Fruit fly (Drosophila melanogaster) whole organism, embryonic: ENCODE measurements around the gene RpS20.

Source experiments
- Ada2b ChIP-seq: fragments of 200-800 bp; sonication (Bioruptor generic); IDR thresholded peaks from 2 replicates; pipeline ENCODE4 v1.3.6; 2022; ENCODE audit warnings: missing biosample characterization, missing genetic modification characterization
- Bgb ChIP-seq: fragments of 200-800 bp; sonication (Bioruptor generic); IDR thresholded peaks from 2 replicates; pipeline ENCODE4 v1.3.6; 2022; ENCODE audit warnings: missing biosample characterization, missing genetic modification characterization; ENCODE audit not compliant: partially characterized antibody
- CG10147 ChIP-seq: fragments of 200-800 bp; sonication (Bioruptor generic); optimal IDR thresholded peaks from 2 replicates; lab custom pipeline; 2019; ENCODE audit warnings: missing biosample characterization, mild to moderate bottlenecking, missing genetic modification characterization, moderate library complexity
- CG11723 ChIP-seq: fragments of 200-800 bp; sonication (Bioruptor generic); optimal IDR thresholded peaks from 2 replicates; lab custom pipeline; 2017; ENCODE audit warnings: missing biosample characterization, mild to moderate bottlenecking, missing genetic modification characterization
- CG1233 ChIP-seq: fragments of 200-800 bp; sonication (Bioruptor generic); optimal IDR thresholded peaks from 4 replicates; lab custom pipeline; 2018; ENCODE audit warnings: missing biosample characterization, mild to moderate bottlenecking, missing genetic modification characterization
- CG15011 ChIP-seq: fragments of 200-800 bp; sonication (Bioruptor generic); optimal IDR thresholded peaks from 3 replicates; lab custom pipeline; 2018; ENCODE audit warnings: missing biosample characterization, mild to moderate bottlenecking, missing genetic modification characterization
- CG1603 ChIP-seq: fragments of 200-800 bp; sonication (Bioruptor generic); optimal IDR thresholded peaks from 2 replicates; lab custom pipeline; 2019; ENCODE audit warnings: missing biosample characterization, mild to moderate bottlenecking, missing genetic modification characterization, moderate library complexity
- CG16815 ChIP-seq: fragments of 200-800 bp; sonication (Bioruptor generic); optimal IDR thresholded peaks from 3 replicates; lab custom pipeline; 2017; ENCODE audit warnings: missing biosample characterization, mild to moderate bottlenecking, missing genetic modification characterization
- CG1832 ChIP-seq: fragments of 200-800 bp; sonication (Bioruptor generic); optimal IDR thresholded peaks from 2 replicates; lab custom pipeline; 2017; ENCODE audit warnings: missing biosample characterization, mild to moderate bottlenecking, missing genetic modification characterization, inconsistent platforms
- CG2199 ChIP-seq: fragments of 200-800 bp; sonication (Bioruptor generic); IDR thresholded peaks from 3 replicates; pipeline ENCODE4 v1.3.6; 2022; ENCODE audit warnings: missing biosample characterization, missing genetic modification characterization
- CG2202 ChIP-seq: fragments of 200-800 bp; sonication (Bioruptor generic); optimal IDR thresholded peaks from 2 replicates; lab custom pipeline; 2018; ENCODE audit warnings: missing biosample characterization, mild to moderate bottlenecking, missing genetic modification characterization
- CG2875 ChIP-seq: fragments of 200-800 bp; sonication (Bioruptor generic); optimal IDR thresholded peaks from 2 replicates; lab custom pipeline; 2017; ENCODE audit warnings: missing biosample characterization, mild to moderate bottlenecking, missing genetic modification characterization, missing genetic modification reagents
- CG34224 ChIP-seq: fragments of 200-800 bp; sonication (Bioruptor generic); IDR thresholded peaks from 3 replicates; pipeline ENCODE4 v1.3.6; 2022; ENCODE audit warnings: missing biosample characterization, missing genetic modification characterization; ENCODE audit not compliant: partially characterized antibody
- CG4424 ChIP-seq: fragments of 200-800 bp; sonication (Bioruptor generic); optimal IDR thresholded peaks from 3 replicates; lab custom pipeline; 2016; ENCODE audit warnings: missing biosample characterization, missing genetic modification characterization
- CG6254 ChIP-seq: fragments of 200-800 bp; sonication (Bioruptor generic); optimal IDR thresholded peaks from 3 replicates; lab custom pipeline; 2017; ENCODE audit warnings: mild to moderate bottlenecking, missing biosample characterization, missing genetic modification reagents, missing genetic modification characterization
- CG6654 ChIP-seq: fragments of 200-800 bp; sonication (Bioruptor generic); optimal IDR thresholded peaks from 2 replicates; lab custom pipeline; 2017; ENCODE audit warnings: missing biosample characterization, mild to moderate bottlenecking, missing genetic modification characterization
- CG7372 ChIP-seq: fragments of 200-800 bp; sonication (Bioruptor generic); IDR thresholded peaks from 2 replicates; pipeline ENCODE4 v1.3.6; 2022; ENCODE audit warnings: missing biosample characterization, missing genetic modification characterization
- CkIIα-i1 ChIP-seq: fragments of 200-800 bp; sonication (Bioruptor generic); IDR thresholded peaks from 2 replicates; pipeline ENCODE4 v1.3.6; 2022; ENCODE audit warnings: missing biosample characterization, missing genetic modification characterization
- D19B ChIP-seq: fragments of 200-800 bp; sonication (Bioruptor generic); optimal IDR thresholded peaks from 2 replicates; lab custom pipeline; 2017; ENCODE audit warnings: missing biosample characterization, mild to moderate bottlenecking, missing genetic modification characterization
- Dbx ChIP-seq: fragments of 200-800 bp; sonication (Bioruptor generic); IDR thresholded peaks from 3 replicates; pipeline ENCODE4 v1.3.6; 2022; ENCODE audit warnings: missing biosample characterization, missing genetic modification characterization
- Dip2 ChIP-seq: fragments of 200-800 bp; sonication (Bioruptor generic); IDR thresholded peaks from 2 replicates; pipeline ENCODE4 v1.3.6; 2022; ENCODE audit warnings: missing biosample characterization, missing genetic modification characterization
- E2f1 ChIP-seq: fragments of 200-800 bp; sonication (Bioruptor generic); IDR thresholded peaks from 2 replicates; pipeline ENCODE4 v1.3.6; 2022; ENCODE audit warnings: missing biosample characterization, missing genetic modification characterization
- Eip74EF ChIP-seq, 2 experiments: fragments of 200-800 bp in 1 of 2; fragments of >200 bp in 1 of 2; sonication (Bioruptor generic) in 1 of 2; optimal IDR thresholded peaks; 2 replicates each; lab custom pipeline; 2017 to 2019; ENCODE audit warnings: missing biosample characterization in 2 of 2, missing genetic modification characterization in 2 of 2, mild to moderate bottlenecking in 1 of 2, moderate library complexity in 1 of 2
- HLHmδ ChIP-seq: fragments of 200-800 bp; sonication (Bioruptor generic); optimal IDR thresholded peaks from 2 replicates; lab custom pipeline; 2018; ENCODE audit warnings: missing biosample characterization, mild to moderate bottlenecking, missing genetic modification characterization, moderate library complexity
- MTF-1 ChIP-seq: fragments of 200-800 bp; sonication (Bioruptor generic); optimal IDR thresholded peaks from 2 replicates; lab custom pipeline; 2018; ENCODE audit warnings: missing biosample characterization, mild to moderate bottlenecking, missing genetic modification characterization, borderline replicate concordance
- NC2α ChIP-seq: fragments of 200-800 bp; sonication (Bioruptor generic); optimal IDR thresholded peaks from 2 replicates; lab custom pipeline; 2016; ENCODE audit warnings: missing biosample characterization, missing genetic modification characterization
- Nf-YC ChIP-seq: fragments of 200-800 bp; optimal IDR thresholded peaks from 3 replicates; lab custom pipeline; 2019; ENCODE audit warnings: missing biosample characterization, mild to moderate bottlenecking, missing genetic modification characterization, moderate library complexity
- PHDP ChIP-seq: fragments of 200-800 bp; sonication (Bioruptor generic); optimal IDR thresholded peaks from 3 replicates; lab custom pipeline; 2018; ENCODE audit warnings: missing biosample characterization, mild to moderate bottlenecking, missing genetic modification characterization, moderate library complexity
- Rfx ChIP-seq: fragments of 200-800 bp; sonication (Bioruptor generic); IDR thresholded peaks from 2 replicates; pipeline ENCODE4 v1.3.6; 2022; ENCODE audit warnings: missing biosample characterization, missing genetic modification characterization
- Scr ChIP-seq: fragments of 200-800 bp; sonication (Bioruptor generic); IDR thresholded peaks from 2 replicates; pipeline ENCODE4 v1.3.6; 2022; ENCODE audit warnings: missing biosample characterization, missing genetic modification characterization; ENCODE audit not compliant: partially characterized antibody
- abd-A ChIP-seq: fragments of 200-800 bp; sonication (Bioruptor generic); optimal IDR thresholded peaks from 3 replicates; lab custom pipeline; 2019; ENCODE audit warnings: missing biosample characterization, mild to moderate bottlenecking, missing genetic modification characterization, moderate library complexity
- ac ChIP-seq: fragments of 200-800 bp; sonication (Bioruptor generic); optimal IDR thresholded peaks from 3 replicates; lab custom pipeline; 2017; ENCODE audit warnings: missing biosample characterization, mild to moderate bottlenecking, missing genetic modification characterization
- ap ChIP-seq: fragments of 200-800 bp; sonication (Bioruptor generic); IDR thresholded peaks from 2 replicates; pipeline ENCODE4 v1.3.6; 2022; ENCODE audit warnings: missing biosample characterization, missing genetic modification characterization
- ash1 ChIP-seq: fragments of 200-800 bp; sonication (Bioruptor generic); optimal IDR thresholded peaks from 2 replicates; lab custom pipeline; 2018; ENCODE audit warnings: missing biosample characterization, mild to moderate bottlenecking, missing genetic modification characterization
- caup ChIP-seq: fragments of 200-800 bp; sonication (Bioruptor generic); optimal IDR thresholded peaks from 3 replicates; lab custom pipeline; 2017; ENCODE audit warnings: missing biosample characterization, mild to moderate bottlenecking, missing genetic modification characterization, moderate library complexity; ENCODE audit not compliant: severe bottlenecking
- esg ChIP-seq: fragments of 200-800 bp; sonication (Bioruptor generic); conservative IDR thresholded peaks from 2 replicates; pipeline ENCODE4 v1.3.6; 2022; ENCODE audit warnings: missing biosample characterization, missing genetic modification characterization
- gfzf ChIP-seq: fragments of 200-800 bp; sonication (Bioruptor generic); optimal IDR thresholded peaks from 2 replicates; lab custom pipeline; 2016; ENCODE audit warnings: missing biosample characterization, mild to moderate bottlenecking, missing genetic modification characterization, moderate library complexity
- hkb ChIP-seq, 2 experiments: fragments of 200-800 bp in 1 of 2; fragments of >200 bp in 1 of 2; sonication (Bioruptor generic) in 1 of 2; IDR thresholded peaks in 1 of 2; optimal IDR thresholded peaks in 1 of 2; 2 replicates each; pipeline versions ENCODE4 v1.3.6 to Lab custom; 2017 to 2022; ENCODE audit warnings: missing biosample characterization in 1 of 2, missing genetic modification characterization in 1 of 2
- kah ChIP-seq: fragments of 200-800 bp; sonication (Bioruptor generic); optimal IDR thresholded peaks from 2 replicates; lab custom pipeline; 2018; ENCODE audit warnings: missing biosample characterization, mild to moderate bottlenecking, missing genetic modification characterization
- lov ChIP-seq, 2 experiments: fragments of 200-800 bp in 1 of 2; fragments of >200 bp in 1 of 2; sonication (Bioruptor generic) in 1 of 2; IDR thresholded peaks in 1 of 2; optimal IDR thresholded peaks in 1 of 2; 2 replicates in 1 of 2; 3 replicates in 1 of 2; pipeline versions ENCODE4 v1.3.6 to Lab custom; 2017 to 2022; ENCODE audit warnings: missing biosample characterization in 1 of 2, missing genetic modification characterization in 1 of 2
- otp ChIP-seq: fragments of 200-800 bp; sonication (Bioruptor generic); IDR thresholded peaks from 3 replicates; pipeline ENCODE4, ENCODE4 v1.3.6; 2022; ENCODE audit warnings: missing biosample characterization, missing genetic modification characterization
- pita ChIP-seq: fragments of 200-800 bp; sonication (Bioruptor generic); optimal IDR thresholded peaks from 2 replicates; lab custom pipeline; 2017; ENCODE audit warnings: missing biosample characterization, mild to moderate bottlenecking, missing genetic modification characterization
- psq ChIP-seq: fragments of 200-800 bp; sonication (Bioruptor generic); optimal IDR thresholded peaks from 2 replicates; lab custom pipeline; 2017; ENCODE audit warnings: missing biosample characterization, missing genetic modification characterization
- salm ChIP-seq: fragments of 200-800 bp; sonication (Bioruptor generic); optimal IDR thresholded peaks from 2 replicates; lab custom pipeline; 2018; ENCODE audit warnings: missing biosample characterization, mild to moderate bottlenecking, missing genetic modification characterization
- sens-2 ChIP-seq: fragments of 200-800 bp; sonication (Bioruptor generic); IDR thresholded peaks from 2 replicates; pipeline ENCODE4 v1.3.6; 2022; ENCODE audit warnings: missing biosample characterization, missing genetic modification characterization
- tx ChIP-seq: fragments of 200-800 bp; sonication (Bioruptor generic); optimal IDR thresholded peaks from 2 replicates; lab custom pipeline; 2016; ENCODE audit warnings: missing biosample characterization, missing genetic modification characterization
- unpg ChIP-seq: fragments of 200-800 bp; sonication (Bioruptor generic); optimal IDR thresholded peaks from 3 replicates; lab custom pipeline; 2018; ENCODE audit warnings: missing biosample characterization, mild to moderate bottlenecking, missing genetic modification characterization, moderate library complexity

Gene RpS20

DNA sequence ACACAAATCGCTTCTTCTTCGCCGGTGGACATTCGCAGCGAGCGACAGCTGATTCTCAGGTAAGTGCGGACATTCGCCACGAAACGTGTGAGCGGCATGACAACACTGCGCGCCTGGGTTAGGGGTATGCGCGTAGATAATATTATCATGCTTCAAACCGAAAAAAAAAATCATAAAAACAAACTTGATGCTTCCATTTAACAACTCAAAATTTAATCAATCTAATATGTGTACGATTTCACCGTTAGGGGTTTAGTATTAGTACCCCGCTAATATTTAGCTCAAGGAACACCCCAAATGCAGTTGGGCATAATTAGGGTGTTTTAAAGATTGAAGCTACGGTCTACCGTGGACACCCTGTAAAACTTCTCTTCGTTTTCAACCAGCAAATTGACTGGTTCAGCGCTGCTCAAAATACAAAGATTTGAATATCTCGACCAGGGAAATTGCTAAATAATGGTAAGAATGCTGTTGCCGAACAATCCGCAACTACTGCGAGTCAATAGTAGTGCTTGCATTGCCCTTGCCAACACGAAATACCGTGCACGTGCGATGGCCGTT is at the start of gene RpS20, which contains the start of gene CG17271 (continued):
- peak; percentile 100 for TF ChIP-seq CG6254 (GFP tag; lab: Kevin White, UChicago)
- TF ChIP-seq Rfx (GFP tag; lab: Robert Waterston, UW): peak; percentile 92
- TF ChIP-seq CG10147 (GFP tag; lab: Kevin White, UChicago): peak; percentile 75
- peak; percentile 95 for TF ChIP-seq tx (GFP tag; lab: Kevin White, UChicago)
- peak; percentile 65 for TF ChIP-seq abd-A (tag; lab: Kevin White, UChicago)
- TF ChIP-seq MTF-1 (GFP tag; lab: Kevin White, UChicago): no peak
- peak; percentile 83 for TF ChIP-seq Ada2b (GFP tag; lab: Robert Waterston, UW)
- TF ChIP-seq E2f1 (GFP tag; lab: Robert Waterston, UW): peak; percentile 89
- peak; percentile 81 for TF ChIP-seq ap
- TF ChIP-seq CkIIα-i1 (GFP tag; lab: Robert Waterston, UW): no peak
- TF ChIP-seq NC2α (GFP tag; lab: Kevin White, UChicago): peak; percentile 91
- TF ChIP-seq Nf-YC (tag; lab: Kevin White, UChicago): peak; percentile 81
- peak in 1 of 2 experiments; percentile 68 for TF ChIP-seq Eip74EF (GFP tag; optimal IDR thresholded peaks at IDR 0.05; lab: Kevin White, UChicago)
- peak; percentile 91 for TF ChIP-seq caup (GFP tag; lab: Kevin White, UChicago)
- peak; percentile 75 for TF ChIP-seq D19B
- peak; percentile 48; the same call in 1 of the 2 replicates for TF ChIP-seq Bgb (GFP tag; lab: Robert Waterston, UW)
- TF ChIP-seq psq (GFP tag; lab: Kevin White, UChicago): peak; percentile 72
- peak; percentile 67 for TF ChIP-seq CG15011
- 0 out of 2 replicates have a peak, but pooled peaks have one; percentile 23 for TF ChIP-seq Scr (GFP tag; lab: Robert Waterston, UW)
- peak; percentile 50 for TF ChIP-seq sens-2 (GFP tag; lab: Robert Waterston, UW)
- peak; percentile 91 for TF ChIP-seq CG1603
- peak; percentile 89 for TF ChIP-seq CG7372
- peak; percentile 93 for TF ChIP-seq gfzf (GFP tag; lab: Kevin White, UChicago)
- peak; percentile 92 for TF ChIP-seq otp (GFP tag; lab: Robert Waterston, UW)
- no peak for TF ChIP-seq kah (GFP tag; lab: Kevin White, UChicago)
- TF ChIP-seq CG16815 (GFP tag; lab: Kevin White, UChicago): peak; percentile 82
- peak; percentile 46 for TF ChIP-seq CG6654 (GFP tag; lab: Kevin White, UChicago)
- TF ChIP-seq CG34224 (GFP tag; lab: Robert Waterston, UW): no peak
- peak; percentile 62 for TF ChIP-seq CG2199 (GFP tag; lab: Robert Waterston, UW)
- TF ChIP-seq CG11723: peak; percentile 68
- TF ChIP-seq ash1 (GFP tag; lab: Kevin White, UChicago): peak; percentile 39
- TF ChIP-seq esg (GFP tag; lab: Robert Waterston, UW): peak; percentile 90
- TF ChIP-seq unpg (GFP tag; lab: Kevin White, UChicago): peak; percentile 89
- peak; percentile 58 for TF ChIP-seq ac
- TF ChIP-seq lov (optimal IDR thresholded peaks at IDR 0.05; lab: Kevin White, UChicago): no peak
- peak; percentile 62; the same call in 1 of the 3 replicates for TF ChIP-seq lov (GFP tag; IDR thresholded peaks at IDR 0.05; lab: Robert Waterston, UW)
- TF ChIP-seq CG2875 (GFP tag; lab: Kevin White, UChicago): peak; percentile 67
- TF ChIP-seq hkb (optimal IDR thresholded peaks at IDR 0.05; lab: Kevin White, UChicago): peak; percentile 18
- peak; percentile 91 for TF ChIP-seq hkb (GFP tag; IDR thresholded peaks at IDR 0.05; lab: Robert Waterston, UW)
- 0 out of 2 replicates have a peak, but pooled peaks have one; percentile 54 for TF ChIP-seq Dip2 (GFP tag; lab: Robert Waterston, UW)
- TF ChIP-seq CG1233 (GFP tag; lab: Kevin White, UChicago): peak; percentile 85
- TF ChIP-seq CG2202 (tag; lab: Kevin White, UChicago): peak; percentile 79
- TF ChIP-seq HLHmδ (GFP tag; lab: Kevin White, UChicago): peak; percentile 7
- peak; percentile 62 for TF ChIP-seq salm (tag; lab: Kevin White, UChicago)
- TF ChIP-seq CG4424 (GFP tag; lab: Kevin White, UChicago): peak; percentile 93
- TF ChIP-seq PHDP (tag; lab: Kevin White, UChicago): peak; percentile 88
- no peak for TF ChIP-seq pita
- peak; percentile 91 for TF ChIP-seq Dbx (GFP tag; lab: Robert Waterston, UW)
- TF ChIP-seq CG1832 (GFP tag; lab: Kevin White, UChicago): no peak
